Worm (Caenorhabditis elegans) whole organism, young adult: ENCODE data around the gene hphd-1.

Experiments
- B0336.3 ChIP-seq: fragments of 200-800 bp; sonication (Bioruptor generic); IDR thresholded peaks from 2 replicates; pipeline ENCODE4 v1.3.6; 2022; ENCODE audit warnings: missing genetic modification characterization, missing compliant biosample characterization
- F33H1.4 ChIP-seq: fragments of 200-800 bp; sonication (Bioruptor generic); IDR thresholded peaks from 2 replicates; pipeline ENCODE4 v1.3.6; 2022; ENCODE audit warnings: missing genetic modification reagents, missing genetic modification characterization, missing compliant biosample characterization
- F37B4.10 ChIP-seq: fragments of 200-800 bp; sonication (Bioruptor generic); IDR thresholded peaks from 2 replicates; pipeline ENCODE4 v1.3.6; 2022; ENCODE audit warnings: missing genetic modification characterization, missing compliant biosample characterization
- F57A8.1 ChIP-seq: fragments of 200-800 bp; sonication (Bioruptor generic); optimal IDR thresholded peaks from 2 replicates; lab custom pipeline; 2018; ENCODE audit warnings: mild to moderate bottlenecking, missing genetic modification characterization, moderate library complexity, missing compliant biosample characterization
- K12H6.12 ChIP-seq: fragments of 200-800 bp; sonication (Bioruptor generic); optimal IDR thresholded peaks from 2 replicates; lab custom pipeline; 2018; ENCODE audit warnings: mild to moderate bottlenecking, missing genetic modification characterization, missing compliant biosample characterization
- Y79H2A.3 ChIP-seq: fragments of 200-800 bp; sonication (Bioruptor generic); conservative IDR thresholded peaks from 2 replicates; pipeline ENCODE4 v1.3.6; 2022; ENCODE audit warnings: missing genetic modification reagents, missing genetic modification characterization, missing compliant biosample characterization
- aptf-3 ChIP-seq: fragments of 200-800 bp; sonication (Bioruptor generic); IDR thresholded peaks from 2 replicates; pipeline ENCODE4 v1.3.6; 2022; ENCODE audit warnings: missing genetic modification characterization, missing compliant biosample characterization
- atf-7 ChIP-seq: sonication (generic microtip); optimal IDR thresholded peaks from 2 replicates; lab custom pipeline; 2017; ENCODE audit warnings: mild to moderate bottlenecking, missing genetic modification characterization, missing compliant biosample characterization
- attf-5 ChIP-seq: fragments of 200-800 bp; sonication (Bioruptor generic); optimal IDR thresholded peaks from 2 replicates; lab custom pipeline; 2018; ENCODE audit warnings: mild to moderate bottlenecking, missing genetic modification characterization, missing compliant biosample characterization
- cebp-1 ChIP-seq, 2 experiments: fragments of 200-800 bp in 1 of 2; sonication (Bioruptor generic) in 1 of 2; sonication (generic microtip) in 1 of 2; IDR thresholded peaks in 1 of 2; optimal IDR thresholded peaks in 1 of 2; 2 replicates each; pipeline versions ENCODE4 v1.3.6 to Lab custom; 2017 to 2022; ENCODE audit warnings: missing compliant biosample characterization in 2 of 2, missing genetic modification characterization in 2 of 2, mild to moderate bottlenecking in 1 of 2, missing genetic modification reagents in 1 of 2, moderate library complexity in 1 of 2
- ceh-100 ChIP-seq: fragments of 200-800 bp; sonication (Bioruptor generic); IDR thresholded peaks from 2 replicates; pipeline ENCODE4 v1.3.6; 2022; ENCODE audit warnings: missing genetic modification reagents, missing genetic modification characterization, missing compliant biosample characterization
- ceh-58 ChIP-seq: fragments of 200-800 bp; sonication (Bioruptor generic); IDR thresholded peaks from 2 replicates; pipeline ENCODE4 v1.3.6; 2022; ENCODE audit warnings: missing genetic modification characterization, missing compliant biosample characterization
- chd-7 ChIP-seq: sonication (generic microtip); optimal IDR thresholded peaks from 2 replicates; lab custom pipeline; 2016; ENCODE audit warnings: mild to moderate bottlenecking, missing genetic modification characterization, moderate library complexity, missing compliant biosample characterization
- dox-1 ChIP-seq: fragments of 200-800 bp; sonication (Bioruptor generic); IDR thresholded peaks from 2 replicates; pipeline ENCODE4 v1.3.6; 2022; ENCODE audit warnings: missing genetic modification reagents, missing genetic modification characterization, missing compliant biosample characterization
- ekl-4 ChIP-seq: fragments of 200-800 bp; sonication (Bioruptor generic); IDR thresholded peaks from 2 replicates; pipeline ENCODE4 v1.3.6; 2022; ENCODE audit warnings: missing genetic modification reagents, missing genetic modification characterization, missing compliant biosample characterization
- ets-4 ChIP-seq: fragments of 200-800 bp; sonication (Bioruptor generic); optimal IDR thresholded peaks from 2 replicates; lab custom pipeline; 2018; ENCODE audit warnings: mild to moderate bottlenecking, missing genetic modification characterization, missing compliant biosample characterization
- fkh-3 ChIP-seq: sonication (generic microtip); optimal IDR thresholded peaks from 2 replicates; lab custom pipeline; 2016; ENCODE audit warnings: mild to moderate bottlenecking, missing genetic modification characterization, missing compliant biosample characterization
- him-1 ChIP-seq: sonication (generic microtip); optimal IDR thresholded peaks from 2 replicates; lab custom pipeline; 2016; ENCODE audit warnings: missing genotype, missing genetic modification reagents, missing genetic modification characterization, missing compliant biosample characterization
- hmg-1.2 ChIP-seq: fragments of 200-800 bp; sonication (Bioruptor generic); IDR thresholded peaks from 2 replicates; pipeline ENCODE4 v1.3.6; 2022; ENCODE audit warnings: missing genetic modification reagents, missing genetic modification characterization, missing compliant biosample characterization
- hsf-1 ChIP-seq: fragments of 200-800 bp; sonication (Bioruptor generic); IDR thresholded peaks from 2 replicates; pipeline ENCODE4 v1.3.6; 2022; ENCODE audit warnings: missing genetic modification reagents, missing genetic modification characterization, missing compliant biosample characterization
- let-607 ChIP-seq, 2 experiments: fragments of 200-800 bp in 1 of 2; sonication (Bioruptor generic) in 1 of 2; sonication (generic microtip) in 1 of 2; optimal IDR thresholded peaks; 2 replicates each; lab custom pipeline; 2016 to 2018; ENCODE audit warnings: mild to moderate bottlenecking in 2 of 2, missing compliant biosample characterization in 2 of 2, missing genetic modification characterization in 2 of 2, moderate library complexity in 2 of 2, missing genotype in 1 of 2
- lin-54 ChIP-seq: fragments of 200-800 bp; sonication (Bioruptor generic); optimal IDR thresholded peaks from 2 replicates; lab custom pipeline; 2018; ENCODE audit warnings: mild to moderate bottlenecking, missing genetic modification characterization, missing compliant biosample characterization
- madf-10 ChIP-seq: sonication (generic microtip); optimal IDR thresholded peaks from 2 replicates; lab custom pipeline; 2016; ENCODE audit warnings: mild to moderate bottlenecking, missing genetic modification characterization, missing compliant biosample characterization
- mes-4 ChIP-seq: sonication (generic microtip); optimal IDR thresholded peaks from 2 replicates; lab custom pipeline; 2016; ENCODE audit warnings: missing genotype, missing genetic modification characterization, missing compliant biosample characterization
- nhr-179 ChIP-seq: sonication (generic microtip); optimal IDR thresholded peaks from 2 replicates; lab custom pipeline; 2016; ENCODE audit warnings: mild to moderate bottlenecking, missing genetic modification characterization, missing compliant biosample characterization
- nhr-27 ChIP-seq: fragments of 200-800 bp; sonication (Bioruptor generic); optimal IDR thresholded peaks from 2 replicates; lab custom pipeline; 2018; ENCODE audit warnings: mild to moderate bottlenecking, missing genetic modification characterization, moderate library complexity, missing compliant biosample characterization
- nhr-80 ChIP-seq: sonication (generic microtip); optimal IDR thresholded peaks from 2 replicates; lab custom pipeline; 2016; ENCODE audit warnings: missing genetic modification characterization, missing compliant biosample characterization
- pbrm-1 ChIP-seq: fragments of 200-800 bp; sonication (Bioruptor generic); IDR thresholded peaks from 2 replicates; pipeline ENCODE4 v1.3.6; 2022; ENCODE audit warnings: missing genetic modification reagents, missing genetic modification characterization, missing compliant biosample characterization
- rec-8 ChIP-seq, 2 experiments: sonication (generic microtip); optimal IDR thresholded peaks; 2 replicates each; lab custom pipeline; 2016; ENCODE audit warnings: mild to moderate bottlenecking in 2 of 2, missing genetic modification characterization in 2 of 2, missing genetic modification reagents in 2 of 2, missing genotype in 2 of 2, missing biosample characterization in 1 of 2, missing compliant biosample characterization in 1 of 2, moderate library complexity in 1 of 2
- sea-2 ChIP-seq: fragments of 200-800 bp; sonication (Bioruptor generic); IDR thresholded peaks from 2 replicates; pipeline ENCODE4 v1.3.6; 2022; ENCODE audit warnings: missing genetic modification characterization, missing compliant biosample characterization
- snpc-1.3 ChIP-seq: sonication (generic microtip); optimal IDR thresholded peaks from 2 replicates; lab custom pipeline; 2017; ENCODE audit warnings: missing genetic modification characterization, mild to moderate bottlenecking, missing compliant biosample characterization, antibody characterized with exemption, moderate library complexity, missing genotype, missing genetic modification reagents; ENCODE audit not compliant: insufficient read depth
- snpc-3.4 ChIP-seq: sonication (generic microtip); optimal IDR thresholded peaks from 2 replicates; lab custom pipeline; 2017; ENCODE audit warnings: missing genetic modification characterization, mild to moderate bottlenecking, missing compliant biosample characterization, antibody characterized with exemption, moderate library complexity, missing genotype, missing genetic modification reagents
- snpc-4 ChIP-seq, 5 experiments: fragments of 150-350 bp in 1 of 5; sonication (generic microtip) in 4 of 5; optimal IDR thresholded peaks; 2 replicates each; lab custom pipeline; 2014 to 2018; ENCODE audit warnings: missing genetic modification characterization in 5 of 5, missing biosample characterization in 3 of 5, antibody characterized with exemption in 2 of 5, mild to moderate bottlenecking in 2 of 5, missing compliant biosample characterization in 2 of 5, missing genotype in 2 of 5, moderate library complexity in 2 of 5, missing genetic modification reagents in 1 of 5
- tbx-9 ChIP-seq: sonication (generic microtip); optimal IDR thresholded peaks from 2 replicates; lab custom pipeline; 2016; ENCODE audit warnings: borderline replicate concordance, missing genetic modification characterization, inconsistent platforms, missing compliant biosample characterization
- unc-130 ChIP-seq: sonication (generic microtip); optimal IDR thresholded peaks from 2 replicates; lab custom pipeline; 2016; ENCODE audit warnings: missing genetic modification reagents, missing genetic modification characterization, missing compliant biosample characterization
- unc-62 ChIP-seq: fragments of 150-350 bp; optimal IDR thresholded peaks from 2 replicates; lab custom pipeline; 2014; ENCODE audit warnings: missing biosample characterization, missing genetic modification reagents, missing genetic modification characterization
- zfh-2 ChIP-seq: fragments of 200-800 bp; sonication (Bioruptor generic); conservative IDR thresholded peaks from 2 replicates; pipeline ENCODE4 v1.3.6; 2022; ENCODE audit warnings: missing genetic modification reagents, missing genetic modification characterization, missing compliant biosample characterization
- ztf-22 ChIP-seq: fragments of 200-800 bp; sonication (Bioruptor generic); optimal IDR thresholded peaks from 2 replicates; lab custom pipeline; 2018; ENCODE audit warnings: mild to moderate bottlenecking, missing genetic modification characterization, moderate library complexity, missing compliant biosample characterization
- ztf-25 ChIP-seq: fragments of 200-800 bp; sonication (Bioruptor generic); IDR thresholded peaks from 2 replicates; pipeline ENCODE4 v1.3.6; 2022; ENCODE audit warnings: missing genetic modification reagents, missing genetic modification characterization, missing compliant biosample characterization
- ztf-26 ChIP-seq: sonication (generic microtip); optimal IDR thresholded peaks from 2 replicates; lab custom pipeline; 2017; ENCODE audit warnings: missing genetic modification characterization, missing compliant biosample characterization
- ztf-3 ChIP-seq: fragments of 200-800 bp; sonication (Bioruptor generic); optimal IDR thresholded peaks from 2 replicates; lab custom pipeline; 2018; ENCODE audit warnings: mild to moderate bottlenecking, missing genetic modification characterization, missing compliant biosample characterization
- ztf-6 ChIP-seq: fragments of 200-800 bp; sonication (Bioruptor generic); IDR thresholded peaks from 2 replicates; pipeline ENCODE4 v1.3.6; 2022; ENCODE audit warnings: missing genetic modification reagents, missing genetic modification characterization, missing compliant biosample characterization

The hphd-1 gene

ce11 chrII:12953297-12953696 is 43.1 kb downstream of the hphd-1 start:
- TF ChIP-seq cebp-1 (GFP tag; IDR thresholded peaks at IDR 0.05; lab: Robert Waterston, UW) (peak; percentile 75), cebp-1 (tag; optimal IDR thresholded peaks at IDR 0.05; lab: Kevin White, UChicago) (peak; percentile 89), ets-4 (GFP tag; lab: Kevin White, UChicago) (no peak), attf-5 (GFP tag; lab: Kevin White, UChicago) (peak; percentile 12), hmg-1.2 (GFP tag; lab: Robert Waterston, UW) (peak; percentile 65; the same call in 1 of the 2 replicates), Y79H2A.3 (no peak), lin-54 (GFP tag; lab: Kevin White, UChicago) (no peak), tbx-9 (no peak), pbrm-1 (GFP tag; lab: Robert Waterston, UW) (0 out of 2 replicates have a peak, but pooled peaks have one; percentile 17), fkh-3 (no peak), nhr-80 (peak; percentile 4), madf-10 (tag; lab: Kevin White, UChicago) (no peak), atf-7 (tag; lab: Kevin White, UChicago) (no peak), dox-1 (GFP tag; lab: Robert Waterston, UW) (peak; percentile 19; the same call in 1 of the 2 replicates), snpc-4 (GFP tag; optimal IDR thresholded peaks at IDR 0.05; lab: Kevin White, UChicago) (no peak), snpc-4 (tag; optimal IDR thresholded peaks at IDR 0.05; lab: Kevin White, UChicago) (peak in 2 of 4 experiments; percentile 39 to 57)

ce11 chrII:12948158-12948557 is 48.2 kb downstream of the hphd-1 start, which contains the start of gene F58G1.7:
TSS of gene F58G1.7 (minus strand) at chrII:12948258.
- TF ChIP-seq snpc-4 (GFP tag; optimal IDR thresholded peaks at IDR 0.05; lab: Kevin White, UChicago) (no peak), snpc-4 (tag; optimal IDR thresholded peaks at IDR 0.05; lab: Kevin White, UChicago) (peak in 2 of 4 experiments; percentile 35 to 68), zfh-2 (GFP tag; lab: Robert Waterston, UW) (0 out of 2 replicates have a peak, but pooled peaks have one; percentile 20), rec-8 (tag; optimal IDR thresholded peaks at IDR 0.05; lab: Kevin White, UChicago) (no peak)
- TF ChIP-seq, all 124 proteins: peak for 2

DNA sequence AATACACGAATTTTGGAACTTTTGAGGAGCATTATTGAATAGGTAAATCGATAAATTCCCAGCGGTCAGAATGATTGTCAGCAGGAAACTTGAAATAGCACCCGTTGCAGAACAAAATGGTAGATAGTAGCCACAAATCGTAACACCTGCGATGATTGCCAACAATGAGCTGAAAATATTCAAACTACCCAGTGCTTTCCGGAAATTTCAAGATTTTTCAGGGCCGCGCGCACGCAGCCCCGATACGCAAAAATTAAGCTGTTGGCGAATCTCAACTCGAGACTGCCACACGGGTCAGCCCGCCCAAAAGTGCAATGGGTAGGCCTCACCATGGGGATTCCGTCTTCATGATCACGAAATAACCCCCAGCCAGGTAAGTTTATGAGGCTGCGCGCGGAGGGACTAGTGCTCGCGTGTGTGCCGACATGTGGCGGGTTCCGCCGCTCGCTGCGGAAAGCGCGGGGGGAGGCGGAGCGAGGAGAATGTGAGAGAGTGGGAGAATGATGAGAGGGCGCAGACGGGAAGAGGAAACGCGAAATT is 51.7 kb downstream of the hphd-1 start:
- TF ChIP-seq ztf-26 (tag; lab: Kevin White, UChicago), result peak; percentile 96
- TF ChIP-seq hsf-1 (GFP tag; lab: Robert Waterston, UW), result peak; percentile 96
- TF ChIP-seq aptf-3 (GFP tag; lab: Robert Waterston, UW), result 0 out of 2 replicates have a peak, but pooled peaks have one; percentile 39
- TF ChIP-seq K12H6.12 (tag; lab: Kevin White, UChicago), result peak; percentile 89
- peak; percentile 100 for TF ChIP-seq B0336.3
- peak; percentile 84 for TF ChIP-seq attf-5 (GFP tag; lab: Kevin White, UChicago)
- peak; percentile 84; the same call in 1 of the 2 replicates for TF ChIP-seq sea-2 (GFP tag; lab: Robert Waterston, UW)
- TF ChIP-seq F57A8.1, result peak; percentile 68
- peak; percentile 97 for TF ChIP-seq chd-7 (tag; lab: Kevin White, UChicago)
- TF ChIP-seq ceh-58 (GFP tag; lab: Robert Waterston, UW), result 0 out of 2 replicates have a peak, but pooled peaks have one; percentile 26
- peak; percentile 83 for TF ChIP-seq ztf-3 (GFP tag; lab: Kevin White, UChicago)
- TF ChIP-seq nhr-27 (tag; lab: Kevin White, UChicago), result peak; percentile 49
- TF ChIP-seq him-1 (tag; lab: Kevin White, UChicago), result peak; percentile 95
- TF ChIP-seq dox-1 (GFP tag; lab: Robert Waterston, UW), result peak; percentile 99
- peak; percentile 97 for TF ChIP-seq ets-4 (GFP tag; lab: Kevin White, UChicago)
- peak; percentile 5 for TF ChIP-seq unc-62 (GFP tag; lab: Kevin White, UChicago)
- peak; percentile 83 for TF ChIP-seq ceh-100 (GFP tag; lab: Robert Waterston, UW)
- TF ChIP-seq snpc-3.4 (tag; lab: Kevin White, UChicago), result peak; percentile 96
- TF ChIP-seq ztf-25 (GFP tag; lab: Robert Waterston, UW), result peak; percentile 91
- peak; percentile 89 for TF ChIP-seq mes-4 (tag; lab: Kevin White, UChicago)
- TF ChIP-seq F37B4.10 (GFP tag; lab: Robert Waterston, UW), result peak; percentile 90; the same call in 1 of the 2 replicates
- TF ChIP-seq unc-130, result peak; percentile 92
- TF ChIP-seq ztf-22 (GFP tag; lab: Kevin White, UChicago), result peak; percentile 92
- TF ChIP-seq ekl-4 (GFP tag; lab: Robert Waterston, UW), result peak; percentile 97
- peak; percentile 81 to 90 for TF ChIP-seq let-607 (tag; optimal IDR thresholded peaks at IDR 0.05; lab: Kevin White, UChicago)
- peak; percentile 96 for TF ChIP-seq snpc-1.3 (tag; lab: Kevin White, UChicago)
- TF ChIP-seq F33H1.4, result peak; percentile 86
- peak; percentile 40 for TF ChIP-seq nhr-179 (tag; lab: Kevin White, UChicago)
- peak; percentile 56; the same call in 1 of the 2 replicates for TF ChIP-seq ztf-6 (GFP tag; lab: Robert Waterston, UW)
